Fruit fly (Drosophila melanogaster) whole organism, embryonic: ENCODE measurements around the gene CG42781.
A peak's percentile ranks its signal among the peaks of the same experiment; 100 is the strongest.

ENCODE experiments used
- Aef1 ChIP-seq: fragments of 200-800 bp; sonication (Bioruptor generic); IDR thresholded peaks from 3 replicates; pipeline ENCODE4 v1.3.6; 2022; ENCODE audit warnings: missing biosample characterization, missing genetic modification characterization
- CG15011 ChIP-seq: fragments of 200-800 bp; sonication (Bioruptor generic); optimal IDR thresholded peaks from 3 replicates; lab custom pipeline; 2018; ENCODE audit warnings: missing biosample characterization, mild to moderate bottlenecking, missing genetic modification characterization
- CG1602 ChIP-seq: fragments of 200-800 bp; sonication (Bioruptor generic); optimal IDR thresholded peaks from 3 replicates; lab custom pipeline; 2016; ENCODE audit warnings: missing biosample characterization, missing genetic modification characterization
- CG17802 ChIP-seq: fragments of 200-800 bp; sonication (Bioruptor generic); optimal IDR thresholded peaks from 2 replicates; lab custom pipeline; 2018; ENCODE audit warnings: missing biosample characterization, mild to moderate bottlenecking, missing genetic modification characterization, moderate library complexity
- CG17912 ChIP-seq: fragments of 200-800 bp; sonication (Bioruptor generic); optimal IDR thresholded peaks from 2 replicates; lab custom pipeline; 2018; ENCODE audit warnings: missing biosample characterization, mild to moderate bottlenecking, missing genetic modification characterization
- CG2120 ChIP-seq: fragments of 200-800 bp; sonication (Bioruptor generic); optimal IDR thresholded peaks from 3 replicates; lab custom pipeline; 2016; ENCODE audit warnings: missing biosample characterization, missing genetic modification characterization
- CG33557 ChIP-seq: fragments of 200-800 bp; sonication (Bioruptor generic); optimal IDR thresholded peaks from 2 replicates; lab custom pipeline; 2019; ENCODE audit warnings: missing biosample characterization, mild to moderate bottlenecking, missing genetic modification characterization, moderate library complexity
- CG42726 ChIP-seq: fragments of 200-800 bp; sonication (Bioruptor generic); IDR thresholded peaks from 2 replicates; pipeline ENCODE4 v1.3.6; 2022; ENCODE audit warnings: missing biosample characterization, missing genetic modification characterization; ENCODE audit not compliant: partially characterized antibody
- CG4820 ChIP-seq: fragments of 200-800 bp; sonication (Bioruptor generic); optimal IDR thresholded peaks from 3 replicates; lab custom pipeline; 2016; ENCODE audit warnings: missing biosample characterization, missing genetic modification characterization
- CG5180 ChIP-seq: fragments of 200-800 bp; sonication (Bioruptor generic); optimal IDR thresholded peaks from 3 replicates; lab custom pipeline; 2017; ENCODE audit warnings: missing biosample characterization, missing genetic modification characterization, mild to moderate bottlenecking, moderate library complexity, missing genetic modification reagents
- CG6813 ChIP-seq: fragments of 200-800 bp; sonication (Bioruptor generic); optimal IDR thresholded peaks from 2 replicates; lab custom pipeline; 2017; ENCODE audit warnings: missing biosample characterization, missing genetic modification characterization, mild to moderate bottlenecking, moderate library complexity, missing genetic modification reagents
- CG7839 ChIP-seq: fragments of 200-800 bp; sonication (Bioruptor generic); optimal IDR thresholded peaks from 3 replicates; lab custom pipeline; 2018; ENCODE audit warnings: missing biosample characterization, mild to moderate bottlenecking, missing genetic modification characterization, moderate library complexity
- Lhr ChIP-seq: fragments of 200-800 bp; sonication (Bioruptor generic); optimal IDR thresholded peaks from 3 replicates; lab custom pipeline; 2017; ENCODE audit warnings: mild to moderate bottlenecking, missing biosample characterization, missing genetic modification reagents, missing genetic modification characterization
- Lpt ChIP-seq: fragments of >200 bp; optimal IDR thresholded peaks from 2 replicates; lab custom pipeline; 2018; ENCODE audit warnings: missing biosample characterization, missing genetic modification characterization
- Mrtf ChIP-seq: fragments of 200-800 bp; sonication (Bioruptor generic); IDR thresholded peaks from 3 replicates; pipeline ENCODE4 v1.3.6; 2022; ENCODE audit warnings: missing biosample characterization, missing genetic modification characterization
- Oaz ChIP-seq: fragments of 200-800 bp; sonication (Bioruptor generic); IDR thresholded peaks from 2 replicates; pipeline ENCODE4 v1.3.6; 2022; ENCODE audit warnings: missing biosample characterization, missing genetic modification characterization
- Pdp1 ChIP-seq, 2 experiments: fragments of 200-800 bp; sonication (Bioruptor generic); optimal IDR thresholded peaks; 3 replicates each; lab custom pipeline; 2016; ENCODE audit warnings: missing biosample characterization in 2 of 2, missing genetic modification characterization in 2 of 2, mild to moderate bottlenecking in 1 of 2, moderate library complexity in 1 of 2
- Six4 ChIP-seq: fragments of 200-800 bp; sonication (Bioruptor generic); optimal IDR thresholded peaks from 2 replicates; lab custom pipeline; 2016; ENCODE audit warnings: missing biosample characterization, missing genetic modification characterization
- Sry-δ ChIP-seq: fragments of 200-800 bp; sonication (Bioruptor generic); optimal IDR thresholded peaks from 2 replicates; lab custom pipeline; 2016; ENCODE audit warnings: missing biosample characterization, missing genetic modification characterization
- Stat92E ChIP-seq, 3 experiments: fragments of >200 bp in 2 of 3; fragments of 200-800 bp in 1 of 3; sonication (Bioruptor generic) in 1 of 3; optimal IDR thresholded peaks; 2 replicates each; lab custom pipeline; 2017 to 2019; ENCODE audit warnings: missing biosample characterization in 3 of 3, missing genetic modification characterization in 3 of 3, mild to moderate bottlenecking in 1 of 3, moderate library complexity in 1 of 3
- chm ChIP-seq: fragments of 200-800 bp; sonication (Bioruptor generic); IDR thresholded peaks from 2 replicates; pipeline ENCODE4 v1.3.6; 2022; ENCODE audit warnings: missing biosample characterization, missing genetic modification characterization
- ci ChIP-seq: fragments of 200-800 bp; sonication (Bioruptor generic); IDR thresholded peaks from 3 replicates; pipeline ENCODE4 v1.3.6; 2022; ENCODE audit warnings: missing biosample characterization, missing genetic modification characterization
- dan ChIP-seq: fragments of 200-800 bp; sonication (Bioruptor generic); IDR thresholded peaks from 2 replicates; pipeline ENCODE4 v1.3.6; 2022; ENCODE audit warnings: missing biosample characterization, missing genetic modification characterization
- fd96Cb ChIP-seq: fragments of 200-800 bp; sonication (Bioruptor generic); optimal IDR thresholded peaks from 2 replicates; lab custom pipeline; 2018; ENCODE audit warnings: missing biosample characterization, mild to moderate bottlenecking, missing genetic modification characterization, moderate library complexity
- ham ChIP-seq: fragments of 200-800 bp; sonication (Bioruptor generic); IDR thresholded peaks from 2 replicates; pipeline ENCODE4 v1.3.6; 2022; ENCODE audit warnings: missing biosample characterization, missing genetic modification characterization
- kay ChIP-seq: fragments of 200-800 bp; sonication (Bioruptor generic); optimal IDR thresholded peaks from 2 replicates; lab custom pipeline; 2016; ENCODE audit warnings: missing biosample characterization, missing genetic modification characterization
- seq ChIP-seq: fragments of 200-800 bp; sonication (Bioruptor generic); IDR thresholded peaks from 2 replicates; pipeline ENCODE4 v1.3.6; 2022; ENCODE audit warnings: missing biosample characterization, missing genetic modification characterization
- sima ChIP-seq: fragments of 200-800 bp; sonication (Bioruptor generic); optimal IDR thresholded peaks from 2 replicates; lab custom pipeline; 2016; ENCODE audit warnings: missing biosample characterization, missing genetic modification characterization
- slbo ChIP-seq: fragments of 200-800 bp; sonication (Bioruptor generic); IDR thresholded peaks from 2 replicates; pipeline ENCODE4 v1.3.6; 2022; ENCODE audit warnings: missing biosample characterization, missing genetic modification characterization

The CG42781 gene

DNA sequence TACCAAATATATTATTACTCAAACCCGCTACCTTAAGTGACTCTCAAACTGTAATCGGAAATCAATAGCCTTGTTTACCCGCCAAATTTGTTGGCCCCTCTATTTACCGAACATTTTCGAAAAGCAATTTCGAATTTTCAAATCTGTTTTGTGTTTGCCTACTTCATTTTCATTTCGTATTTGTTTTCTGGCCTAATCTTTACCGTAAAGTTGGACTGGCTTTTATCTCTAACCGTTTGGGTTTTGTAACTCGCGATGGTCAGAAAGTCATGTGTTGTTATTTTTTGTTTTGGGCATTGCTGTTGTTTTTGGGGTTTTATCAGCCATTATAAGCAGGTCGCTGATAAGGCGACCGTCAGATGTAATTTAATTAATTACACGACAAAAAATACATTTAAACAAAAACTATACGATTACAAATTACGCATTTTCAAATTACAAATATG lies 49.5 kb downstream of the CG42781 start (continued):
- TF ChIP-seq CG15011 (GFP tag; lab: Kevin White, UChicago): peak; percentile 5
- TF ChIP-seq seq: peak; percentile 73; the same call in 1 of the 2 replicates
- no peak for TF ChIP-seq CG17802 (tag; lab: Kevin White, UChicago)
- TF ChIP-seq ham (GFP tag; lab: Robert Waterston, UW): no peak
- TF ChIP-seq Mrtf (GFP tag; lab: Robert Waterston, UW): no peak
- TF ChIP-seq CG4820 (GFP tag; lab: Kevin White, UChicago): peak; percentile 2
- TF ChIP-seq CG33557 (GFP tag; lab: Kevin White, UChicago): peak; percentile 74
- peak; percentile 35 for TF ChIP-seq Lhr (GFP tag; lab: Kevin White, UChicago)
- no peak for TF ChIP-seq CG42726
- TF ChIP-seq CG17912: peak; percentile 14
- no peak for TF ChIP-seq Aef1 (GFP tag; lab: Robert Waterston, UW)
- TF ChIP-seq Sry-δ (GFP tag; lab: Kevin White, UChicago): no peak
- no peak for TF ChIP-seq kay (GFP tag; lab: Kevin White, UChicago)
- no peak for TF ChIP-seq CG2120
- peak; percentile 85 for TF ChIP-seq chm (GFP tag; lab: Robert Waterston, UW)
- peak; percentile 1 for TF ChIP-seq Six4
- no peak for TF ChIP-seq Oaz (GFP tag; lab: Robert Waterston, UW)
- no peak for TF ChIP-seq Lpt (GFP tag; lab: Kevin White, UChicago)
- TF ChIP-seq slbo (GFP tag; lab: Robert Waterston, UW): no peak
- TF ChIP-seq CG5180 (GFP tag; lab: Kevin White, UChicago): peak; percentile 53
- TF ChIP-seq fd96Cb (tag; lab: Kevin White, UChicago): no peak
- no peak for TF ChIP-seq dan (GFP tag; lab: Robert Waterston, UW)
- no peak for TF ChIP-seq CG7839
- peak in 1 of 2 experiments; percentile 61 for TF ChIP-seq Pdp1 (GFP tag; optimal IDR thresholded peaks at IDR 0.05; lab: Kevin White, UChicago)
- TF ChIP-seq ci (GFP tag; lab: Robert Waterston, UW): peak; percentile 50; the same call in 1 of the 3 replicates
- TF ChIP-seq sima (GFP tag; lab: Kevin White, UChicago): no peak
- TF ChIP-seq Stat92E (GFP tag; optimal IDR thresholded peaks at IDR 0.05; lab: Kevin White, UChicago): no peak
- peak; percentile 58 for TF ChIP-seq CG6813 (GFP tag; lab: Kevin White, UChicago)
- TF ChIP-seq CG1602 (GFP tag; lab: Kevin White, UChicago): peak; percentile 14
